Worm (Caenorhabditis elegans) whole organism, late embryonic: ENCODE measurements around the gene Y49E10.10.
A peak's percentile ranks its signal among the peaks of the same experiment; 100 is the strongest.
"Not testable (repeated sequence)": the region's sequence is repeated elsewhere in the genome, so short reads cannot be mapped to it uniquely, and the experiment has no call there.

ENCODE experiments used
- C08G9.2 ChIP-seq: sonication (generic microtip); optimal IDR thresholded peaks from 2 replicates; lab custom pipeline; 2016; ENCODE audit warnings: mild to moderate bottlenecking, missing genetic modification characterization, moderate library complexity, missing compliant biosample characterization
- K02D7.2 ChIP-seq: sonication (generic microtip); optimal IDR thresholded peaks from 2 replicates; lab custom pipeline; 2017; ENCODE audit warnings: mild to moderate bottlenecking, missing genetic modification characterization, missing compliant biosample characterization
- K09A11.1 ChIP-seq: sonication (generic microtip); optimal IDR thresholded peaks from 2 replicates; lab custom pipeline; 2017; ENCODE audit warnings: antibody characterized with exemption, mild to moderate bottlenecking, missing genetic modification characterization, missing compliant biosample characterization; ENCODE audit not compliant: insufficient read depth
- T23F11.4 ChIP-seq: fragments of 200-800 bp; sonication (Bioruptor generic); optimal IDR thresholded peaks from 2 replicates; lab custom pipeline; 2018; ENCODE audit warnings: mild to moderate bottlenecking, missing genetic modification characterization, missing compliant biosample characterization
- Y22D7AL.16 ChIP-seq: sonication (generic microtip); optimal IDR thresholded peaks from 2 replicates; lab custom pipeline; 2016; ENCODE audit warnings: missing genetic modification characterization, missing compliant biosample characterization
- ceh-14 ChIP-seq: sonication (generic microtip); optimal IDR thresholded peaks from 2 replicates; lab custom pipeline; 2016; ENCODE audit warnings: missing genotype, missing genetic modification characterization, missing compliant biosample characterization
- ceh-18 ChIP-seq: sonication (generic microtip); optimal IDR thresholded peaks from 2 replicates; lab custom pipeline; 2016; ENCODE audit warnings: missing genetic modification characterization, missing compliant biosample characterization
- ceh-22 ChIP-seq: sonication (generic microtip); optimal IDR thresholded peaks from 2 replicates; lab custom pipeline; 2017; ENCODE audit warnings: missing biosample characterization, missing genetic modification characterization
- ceh-24 ChIP-seq: sonication (generic microtip); optimal IDR thresholded peaks from 2 replicates; lab custom pipeline; 2016; ENCODE audit warnings: mild to moderate bottlenecking, missing genetic modification characterization, missing compliant biosample characterization
- ceh-34 ChIP-seq: sonication (generic microtip); optimal IDR thresholded peaks from 2 replicates; lab custom pipeline; 2016; ENCODE audit warnings: mild to moderate bottlenecking, missing genetic modification characterization, missing compliant biosample characterization
- ceh-45 ChIP-seq: fragments of 200-800 bp; sonication (Bioruptor generic); IDR thresholded peaks from 2 replicates; pipeline ENCODE4 v1.3.6; 2022; ENCODE audit warnings: missing genetic modification reagents, missing genetic modification characterization, missing compliant biosample characterization
- ceh-48 ChIP-seq: sonication (generic microtip); optimal IDR thresholded peaks from 2 replicates; lab custom pipeline; 2016; ENCODE audit warnings: missing genetic modification characterization, inconsistent platforms, missing compliant biosample characterization
- ceh-6 ChIP-seq: fragments of 200-800 bp; sonication (Bioruptor generic); optimal IDR thresholded peaks from 2 replicates; lab custom pipeline; 2018; ENCODE audit warnings: mild to moderate bottlenecking, missing genetic modification characterization, missing compliant biosample characterization
- ceh-9 ChIP-seq: sonication (generic microtip); optimal IDR thresholded peaks from 2 replicates; lab custom pipeline; 2016; ENCODE audit warnings: mild to moderate bottlenecking, missing genetic modification characterization, inconsistent platforms, missing compliant biosample characterization
- che-1 ChIP-seq: sonication (generic microtip); optimal IDR thresholded peaks from 2 replicates; lab custom pipeline; 2016; ENCODE audit warnings: mild to moderate bottlenecking, missing genetic modification characterization, missing compliant biosample characterization
- dmd-4 ChIP-seq: sonication (generic microtip); optimal IDR thresholded peaks from 2 replicates; lab custom pipeline; 2016; ENCODE audit warnings: borderline replicate concordance, missing genetic modification characterization, missing compliant biosample characterization
- elt-2 ChIP-seq: sonication (generic microtip); optimal IDR thresholded peaks from 2 replicates; lab custom pipeline; 2016; ENCODE audit warnings: missing genetic modification reagents, missing genetic modification characterization, missing compliant biosample characterization
- elt-4 ChIP-seq: sonication (generic microtip); optimal IDR thresholded peaks from 2 replicates; lab custom pipeline; 2016; ENCODE audit warnings: missing genetic modification characterization, missing compliant biosample characterization
- fkh-10 ChIP-seq: fragments of 150-350 bp; optimal IDR thresholded peaks from 2 replicates; lab custom pipeline; 2014; ENCODE audit warnings: missing biosample characterization, missing genetic modification reagents, missing genetic modification characterization
- fkh-6 ChIP-seq: sonication (generic microtip); optimal IDR thresholded peaks from 2 replicates; lab custom pipeline; 2016; ENCODE audit warnings: missing genetic modification characterization, missing compliant biosample characterization
- gmeb-2 ChIP-seq: sonication (generic microtip); optimal IDR thresholded peaks from 2 replicates; lab custom pipeline; 2016; ENCODE audit warnings: missing genetic modification characterization, inconsistent platforms, missing compliant biosample characterization
- hlh-13 ChIP-seq: fragments of 200-800 bp; sonication (Bioruptor generic); optimal IDR thresholded peaks from 2 replicates; lab custom pipeline; 2018; ENCODE audit warnings: mild to moderate bottlenecking, missing genetic modification characterization, missing compliant biosample characterization
- hlh-15 ChIP-seq: sonication (generic microtip); optimal IDR thresholded peaks from 2 replicates; lab custom pipeline; 2016; ENCODE audit warnings: missing genetic modification characterization, missing compliant biosample characterization
- hlh-30 ChIP-seq: sonication (generic microtip); optimal IDR thresholded peaks from 2 replicates; lab custom pipeline; 2017; ENCODE audit warnings: antibody characterized with exemption, missing genetic modification characterization, missing compliant biosample characterization; ENCODE audit not compliant: insufficient read depth
- hlh-6 ChIP-seq: sonication (generic microtip); optimal IDR thresholded peaks from 2 replicates; lab custom pipeline; 2016; ENCODE audit warnings: missing genotype, missing genetic modification characterization, missing compliant biosample characterization
- mec-3 ChIP-seq: sonication (generic microtip); optimal IDR thresholded peaks from 2 replicates; lab custom pipeline; 2016; ENCODE audit warnings: borderline replicate concordance, missing genetic modification characterization, missing compliant biosample characterization
- nfya-1 ChIP-seq: sonication (generic microtip); optimal IDR thresholded peaks from 2 replicates; lab custom pipeline; 2017; ENCODE audit warnings: missing genetic modification characterization, mild to moderate bottlenecking, missing compliant biosample characterization, antibody characterized with exemption, moderate library complexity
- nhr-232 ChIP-seq: sonication (generic microtip); optimal IDR thresholded peaks from 2 replicates; lab custom pipeline; 2016; ENCODE audit warnings: missing genetic modification characterization, missing compliant biosample characterization
- npax-4 ChIP-seq: sonication (generic microtip); optimal IDR thresholded peaks from 2 replicates; lab custom pipeline; 2016; ENCODE audit warnings: missing genetic modification characterization, missing compliant biosample characterization
- odd-2 ChIP-seq: sonication (generic microtip); optimal IDR thresholded peaks from 2 replicates; lab custom pipeline; 2017; ENCODE audit warnings: antibody characterized with exemption, mild to moderate bottlenecking, missing genetic modification characterization, missing compliant biosample characterization
- pha-2 ChIP-seq: sonication (generic microtip); optimal IDR thresholded peaks from 2 replicates; lab custom pipeline; 2017; ENCODE audit warnings: mild to moderate bottlenecking, missing genetic modification characterization, missing compliant biosample characterization
- pqm-1 ChIP-seq: sonication (generic microtip); optimal IDR thresholded peaks from 2 replicates; lab custom pipeline; 2016; ENCODE audit warnings: missing genetic modification characterization, missing compliant biosample characterization
- pros-1 ChIP-seq: fragments of 150-350 bp; optimal IDR thresholded peaks from 2 replicates; lab custom pipeline; 2014; ENCODE audit warnings: missing biosample characterization, missing genetic modification reagents, missing genetic modification characterization
- ref-2 ChIP-seq: sonication (generic microtip); optimal IDR thresholded peaks from 2 replicates; lab custom pipeline; 2016; ENCODE audit warnings: missing genetic modification characterization, missing compliant biosample characterization
- sox-2 ChIP-seq: fragments of 200-800 bp; sonication (Bioruptor generic); IDR thresholded peaks from 2 replicates; pipeline ENCODE4 v1.3.6; 2022; ENCODE audit warnings: missing genetic modification reagents, missing genetic modification characterization, missing compliant biosample characterization
- sox-4 ChIP-seq: sonication (generic microtip); optimal IDR thresholded peaks from 2 replicates; lab custom pipeline; 2017; ENCODE audit warnings: mild to moderate bottlenecking, missing genetic modification characterization, inconsistent platforms, missing compliant biosample characterization
- tbx-7 ChIP-seq: sonication (generic microtip); optimal IDR thresholded peaks from 2 replicates; lab custom pipeline; 2016; ENCODE audit warnings: missing genotype, missing genetic modification characterization, missing compliant biosample characterization
- unc-3 ChIP-seq, 2 experiments: fragments of 200-800 bp in 1 of 2; sonication (Bioruptor generic) in 1 of 2; sonication (generic microtip) in 1 of 2; conservative IDR thresholded peaks in 1 of 2; optimal IDR thresholded peaks in 1 of 2; 2 replicates each; pipeline versions ENCODE4 v1.3.6 to Lab custom; 2016 to 2022; ENCODE audit warnings: missing compliant biosample characterization in 2 of 2, missing genetic modification characterization in 2 of 2, missing genetic modification reagents in 1 of 2
- ztf-16 ChIP-seq: sonication (generic microtip); optimal IDR thresholded peaks from 2 replicates; lab custom pipeline; 2017; ENCODE audit warnings: missing genetic modification characterization, missing compliant biosample characterization

Y49E10.10 gene

DNA sequence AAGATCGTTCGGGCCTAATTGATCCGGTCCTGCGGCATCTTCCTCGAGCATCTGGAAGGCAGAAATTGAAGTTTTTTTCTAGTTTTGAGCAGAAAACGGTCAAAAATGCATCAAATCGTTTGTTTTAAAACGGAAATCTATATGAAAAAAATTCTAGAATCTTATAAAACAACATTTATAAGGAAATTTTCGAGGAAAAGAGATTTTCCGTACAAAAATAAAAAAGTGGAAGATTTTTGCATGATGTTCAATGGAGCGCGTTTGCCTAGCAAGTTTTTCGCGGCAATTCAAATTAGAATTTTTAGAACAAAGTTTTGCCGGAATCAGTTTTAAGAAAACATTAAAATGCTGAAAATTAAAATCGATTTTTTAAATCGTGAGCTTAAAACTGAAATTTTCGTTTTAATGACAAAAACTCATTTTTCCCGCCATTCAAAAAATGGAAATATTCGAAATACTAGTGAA, 18.0 kb upstream of the Y49E10.10 start, which contains the start of gene pph-4.2:
TSS of gene pph-4.2 (minus strand) at position 51 of the 465 bp plus-strand sequence.
- TF ChIP-seq nfya-1 (tag; lab: Kevin White, UChicago) (peak; percentile 9), gmeb-2 (tag; lab: Kevin White, UChicago) (no peak)

DNA sequence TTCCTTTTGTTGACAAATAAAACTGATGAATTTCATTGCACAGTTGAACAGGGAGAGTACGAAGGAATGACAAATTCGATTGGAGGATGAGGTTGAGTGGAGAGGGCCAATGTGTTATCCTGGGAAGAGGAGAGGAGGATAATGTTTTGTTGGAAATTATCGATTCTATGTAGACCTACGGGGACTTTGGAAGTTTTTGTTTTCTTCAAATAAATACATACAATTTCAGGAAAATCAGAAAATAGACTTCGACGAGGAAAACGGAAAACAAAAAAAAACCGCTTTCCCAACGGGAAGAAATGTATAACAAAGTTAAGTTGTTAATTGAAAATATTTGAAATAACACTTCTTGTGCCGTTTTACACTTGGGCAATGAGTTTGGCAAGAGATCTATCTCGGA, 11.6 kb upstream of the Y49E10.10 start, which contains the start of gene Y49E10.4:
TSS of gene Y49E10.4 (minus strand) at position 101 of the 400 bp plus-strand sequence.
- not testable (repeated sequence) for TF ChIP-seq pha-2 (tag; lab: Kevin White, UChicago); ztf-16 (tag; lab: Kevin White, UChicago); hlh-15

- not testable (repeated sequence) for TF ChIP-seq ceh-18 (tag; lab: Kevin White, UChicago); C08G9.2 (tag; lab: Kevin White, UChicago); ceh-45 (GFP tag; lab: Robert Waterston, UW)
Measured at ce11 chrIII:12386597-12386996, 8.7 kb upstream of the Y49E10.10 start, which contains the start of gene Y49E10.30. Gene Y49E10.30 (plus strand): TSS chrIII:12386897.

- TF ChIP-seq ztf-16 (tag; lab: Kevin White, UChicago) (no peak), elt-2 (tag; lab: Kevin White, UChicago) (no peak), dmd-4 (tag; lab: Kevin White, UChicago) (no peak), hlh-30 (no peak), fkh-10 (GFP tag; lab: Kevin White, UChicago) (no peak), K02D7.2 (tag; lab: Kevin White, UChicago) (no peak), nhr-232 (tag; lab: Kevin White, UChicago) (no peak), T23F11.4 (GFP tag; lab: Kevin White, UChicago) (no peak), ceh-6 (GFP tag; lab: Kevin White, UChicago) (no peak), ceh-14 (tag; lab: Kevin White, UChicago) (no peak), elt-4 (tag; lab: Kevin White, UChicago) (no peak), pqm-1 (tag; lab: Kevin White, UChicago) (no peak), K09A11.1 (tag; lab: Kevin White, UChicago) (no peak), che-1 (tag; lab: Kevin White, UChicago) (no peak), ceh-22 (tag; lab: Kevin White, UChicago) (no peak), nfya-1 (tag; lab: Kevin White, UChicago) (no peak), ceh-18 (tag; lab: Kevin White, UChicago) (no peak)
Measured at ce11 chrIII:12388106-12388505, 7.2 kb upstream of the Y49E10.10 start.

ce11 chrIII:12398468-12398867, 3.2 kb downstream of the Y49E10.10 start:
- no peak for TF ChIP-seq nfya-1 (tag; lab: Kevin White, UChicago)
- no peak for TF ChIP-seq ceh-9
- TF ChIP-seq sox-2 (GFP tag; lab: Robert Waterston, UW) = no peak
- TF ChIP-seq ceh-34 (tag; lab: Kevin White, UChicago) = no peak
- no peak for TF ChIP-seq hlh-6 (tag; lab: Kevin White, UChicago)
- TF ChIP-seq unc-3 (GFP tag; conservative IDR thresholded peaks at IDR 0.05; lab: Robert Waterston, UW) = no peak
- no peak for TF ChIP-seq unc-3 (tag; optimal IDR thresholded peaks at IDR 0.05; lab: Kevin White, UChicago)
- TF ChIP-seq T23F11.4 (GFP tag; lab: Kevin White, UChicago) = no peak
- TF ChIP-seq odd-2 (tag; lab: Kevin White, UChicago) = no peak

ce11 chrIII:12399709-12400108, 4.4 kb downstream of the Y49E10.10 start:
- TF ChIP-seq tbx-7 (no peak), sox-4 (tag; lab: Kevin White, UChicago) (peak; percentile 36), ceh-24 (tag; lab: Kevin White, UChicago) (no peak), ref-2 (tag; lab: Kevin White, UChicago) (peak; percentile 63), Y22D7AL.16 (peak; percentile 33), fkh-6 (tag; lab: Kevin White, UChicago) (peak; percentile 20), gmeb-2 (tag; lab: Kevin White, UChicago) (peak; percentile 53), mec-3 (tag; lab: Kevin White, UChicago) (no peak), hlh-15 (peak; percentile 7), ceh-9 (no peak), elt-2 (tag; lab: Kevin White, UChicago) (peak; percentile 48), che-1 (tag; lab: Kevin White, UChicago) (peak; percentile 68), hlh-13 (GFP tag; lab: Kevin White, UChicago) (peak; percentile 1), pros-1 (tag; lab: Kevin White, UChicago) (no peak), ceh-48 (peak; percentile 13), ceh-22 (tag; lab: Kevin White, UChicago) (no peak), odd-2 (tag; lab: Kevin White, UChicago) (no peak), unc-3 (GFP tag; conservative IDR thresholded peaks at IDR 0.05; lab: Robert Waterston, UW) (peak; percentile 48; the same call in 1 of the 2 replicates), unc-3 (tag; optimal IDR thresholded peaks at IDR 0.05; lab: Kevin White, UChicago) (peak; percentile 20), npax-4 (tag; lab: Kevin White, UChicago) (peak; percentile 36)
